Fruit fly (Drosophila melanogaster): Measurements from ENCODE around the gene RpS4.

Gene RpS4

DNA sequence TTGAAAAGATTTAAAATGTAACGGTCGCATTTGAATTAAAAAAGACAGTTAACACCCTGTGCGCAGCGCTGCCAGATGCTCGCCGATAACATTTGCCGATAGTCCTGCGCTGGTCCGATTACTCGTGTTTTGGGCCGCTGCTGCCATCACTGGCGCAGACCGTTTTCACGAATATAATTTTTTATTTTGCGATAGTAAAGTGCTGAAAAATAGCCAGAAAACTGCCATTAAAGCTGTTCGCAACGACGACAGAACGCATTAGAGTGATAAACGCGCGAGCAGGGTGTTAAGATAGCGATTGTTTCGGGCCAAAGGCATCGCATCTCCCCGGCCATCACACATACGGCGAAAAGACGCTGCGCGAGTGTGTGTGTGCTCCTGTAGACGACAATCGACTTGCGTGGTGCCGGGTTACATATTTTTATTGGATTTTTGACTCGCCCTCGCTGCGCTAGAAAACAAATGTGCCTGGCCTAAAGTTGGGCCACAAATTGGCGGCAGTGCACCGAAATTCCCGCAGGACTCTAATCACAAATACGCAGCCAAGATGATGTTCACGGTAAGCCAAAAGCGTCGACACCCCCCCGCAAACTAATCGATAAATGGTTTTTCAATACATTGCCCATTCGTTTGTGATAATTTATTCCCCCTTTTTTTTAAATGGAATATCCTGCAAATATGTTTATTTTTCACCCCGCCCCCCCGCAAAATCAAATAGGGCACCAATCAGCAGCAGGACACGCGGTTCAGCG, 4.7 kb upstream of the RpS4 start, which contains the start of gene Srrm1 (continued):
- TF ChIP-seq nau (GFP tag; optimal IDR thresholded peaks at IDR 0.05) = no peak
- TF ChIP-seq Sin3A (optimal IDR thresholded peaks at IDR 0.05) = peak; percentile 78
- no peak for TF ChIP-seq klu (GFP tag; IDR thresholded peaks at IDR 0.05)
- peak; percentile 34 for TF ChIP-seq tin (GFP tag; optimal IDR thresholded peaks at IDR 0.05)
- no peak for TF ChIP-seq HLH3B (GFP tag; IDR thresholded peaks at IDR 0.05)
- peak; percentile 78 for TF ChIP-seq Dp (GFP tag; optimal IDR thresholded peaks at IDR 0.05)
- TF ChIP-seq D19A (tag; optimal IDR thresholded peaks at IDR 0.05) = no peak
- TF ChIP-seq Dfd (GFP tag; optimal IDR thresholded peaks at IDR 0.05) = no peak
- peak; percentile 90 for TF ChIP-seq cg (GFP tag; optimal IDR thresholded peaks at IDR 0.05)
- peak; percentile 92 for TF ChIP-seq inv (GFP tag; IDR thresholded peaks at IDR 0.05; ENCODE audit: partially characterized antibody)
- no peak for TF ChIP-seq CG1024 (GFP tag; IDR thresholded peaks at IDR 0.05)
- no peak for TF ChIP-seq bigmax (GFP tag; optimal IDR thresholded peaks at IDR 0.05)
- TF ChIP-seq ara (GFP tag; IDR thresholded peaks at IDR 0.05) = no peak
- no peak for TF ChIP-seq ham (GFP tag; IDR thresholded peaks at IDR 0.05)
- peak; percentile 49 to 60 for TF ChIP-seq dpn (GFP tag; optimal IDR thresholded peaks at IDR 0.05)
- no peak for TF ChIP-seq CG3838 (GFP tag; optimal IDR thresholded peaks at IDR 0.05)
- TF ChIP-seq Lpt (GFP tag; optimal IDR thresholded peaks at IDR 0.05) = no peak
- no peak for TF ChIP-seq crc (GFP tag; optimal IDR thresholded peaks at IDR 0.05)
- peak; percentile 45 for TF ChIP-seq Hmr (GFP tag; optimal IDR thresholded peaks at IDR 0.05)
- 0 out of 2 replicates have a peak, but pooled peaks have one; percentile 49 for TF ChIP-seq CG17328 (GFP tag; IDR thresholded peaks at IDR 0.05)
- TF ChIP-seq tio (GFP tag; optimal IDR thresholded peaks at IDR 0.05) = no peak
- TF ChIP-seq CG7987 (GFP tag; optimal IDR thresholded peaks at IDR 0.05) = peak; percentile 31
- peak; percentile 97 for TF ChIP-seq Dref (GFP tag; IDR thresholded peaks at IDR 0.05)
- no peak for TF ChIP-seq CG11695 (GFP tag; IDR thresholded peaks at IDR 0.05)
- peak; percentile 61 for TF ChIP-seq CG2120 (GFP tag; optimal IDR thresholded peaks at IDR 0.05)
- TF ChIP-seq CG4282 (GFP tag; optimal IDR thresholded peaks at IDR 0.05) = peak; percentile 46
- TF ChIP-seq vnd (GFP tag; IDR thresholded peaks at IDR 0.05; ENCODE audit: partially characterized antibody) = peak; percentile 88
- peak; percentile 86; the same call in 2 of the 3 replicates for TF ChIP-seq mld (GFP tag; IDR thresholded peaks at IDR 0.05; ENCODE audit: partially characterized antibody)
- TF ChIP-seq nmo (GFP tag; optimal IDR thresholded peaks at IDR 0.05) = peak; percentile 55
- TF ChIP-seq CG33557 (GFP tag; optimal IDR thresholded peaks at IDR 0.05) = peak; percentile 38
- TF ChIP-seq CG2199 (GFP tag; IDR thresholded peaks at IDR 0.05) = no peak
- no peak for TF ChIP-seq Mes4 (GFP tag; optimal IDR thresholded peaks at IDR 0.05)
- TF ChIP-seq CG17359 (tag; optimal IDR thresholded peaks at IDR 0.05) = no peak
- peak; percentile 60 for TF ChIP-seq CG15601 (tag; optimal IDR thresholded peaks at IDR 0.05)
- TF ChIP-seq luna (GFP tag; optimal IDR thresholded peaks at IDR 0.05) = no peak
- no peak for TF ChIP-seq kah (GFP tag; optimal IDR thresholded peaks at IDR 0.05)
- TF ChIP-seq CG18262 (tag; optimal IDR thresholded peaks at IDR 0.05) = peak; percentile 25
- TF ChIP-seq CG8765 (GFP tag; IDR thresholded peaks at IDR 0.05) = no peak
- no peak for TF ChIP-seq CG34376 (GFP tag; optimal IDR thresholded peaks at IDR 0.05)
- TF ChIP-seq CG10462 (GFP tag; optimal IDR thresholded peaks at IDR 0.05) = no peak
- TF ChIP-seq CG13624 (GFP tag; optimal IDR thresholded peaks at IDR 0.05) = peak; percentile 75
- TF ChIP-seq CG12744 (GFP tag; optimal IDR thresholded peaks at IDR 0.05) = peak; percentile 25
- TF ChIP-seq CG5245 (GFP tag; optimal IDR thresholded peaks at IDR 0.05) = peak; percentile 4
- no peak for TF ChIP-seq ac (GFP tag; optimal IDR thresholded peaks at IDR 0.05)
- no peak for TF ChIP-seq tgo (GFP tag; IDR thresholded peaks at IDR 0.05)
- no peak for TF ChIP-seq wdn (GFP tag; IDR thresholded peaks at IDR 0.05)
- TF ChIP-seq Hr51 (GFP tag; optimal IDR thresholded peaks at IDR 0.05) = peak in 1 of 2 experiments; percentile 48
- no peak for TF ChIP-seq slou (GFP tag; optimal IDR thresholded peaks at IDR 0.05)
- TF ChIP-seq ash1 (GFP tag; optimal IDR thresholded peaks at IDR 0.05) = no peak
- no peak for TF ChIP-seq nerfin-1 (tag; optimal IDR thresholded peaks at IDR 0.05)
